Worm (Caenorhabditis elegans) whole organism, L2 larva: ENCODE results near the gene madf-1.

Source experiments
- ceh-16 ChIP-seq: fragments of 150-350 bp; optimal IDR thresholded peaks from 2 replicates; lab custom pipeline; 2014; ENCODE audit warnings: missing biosample characterization, missing genetic modification characterization
- ceh-82 ChIP-seq: fragments of 150-350 bp; optimal IDR thresholded peaks from 2 replicates; lab custom pipeline; 2014; ENCODE audit warnings: missing biosample characterization, missing genetic modification characterization
- egl-27 ChIP-seq: sonication (generic microtip); optimal IDR thresholded peaks from 3 replicates; lab custom pipeline; 2017; ENCODE audit warnings: missing biosample characterization, missing genetic modification reagents, missing genetic modification characterization
- lin-39 ChIP-seq: fragments of 150-350 bp; optimal IDR thresholded peaks from 2 replicates; lab custom pipeline; 2014; ENCODE audit warnings: missing biosample characterization, missing genetic modification reagents, missing genetic modification characterization
- lsy-2 ChIP-seq, 2 experiments: fragments of 150-350 bp in 1 of 2; sonication (generic microtip) in 1 of 2; optimal IDR thresholded peaks; 2 replicates each; lab custom pipeline; 2014 to 2017; ENCODE audit warnings: missing biosample characterization in 2 of 2, missing genetic modification characterization in 2 of 2
- mbf-1 ChIP-seq: sonication (generic microtip); optimal IDR thresholded peaks from 2 replicates; lab custom pipeline; 2017; ENCODE audit warnings: missing biosample characterization, missing genetic modification characterization
- nhr-10 ChIP-seq: sonication (generic microtip); optimal IDR thresholded peaks from 2 replicates; lab custom pipeline; 2017; ENCODE audit warnings: missing biosample characterization, missing genetic modification characterization
- nhr-11 ChIP-seq: fragments of 150-350 bp; optimal IDR thresholded peaks from 2 replicates; lab custom pipeline; 2014; ENCODE audit warnings: missing biosample characterization, missing genetic modification characterization
- nhr-237 ChIP-seq: fragments of 150-350 bp; optimal IDR thresholded peaks from 2 replicates; lab custom pipeline; 2014; ENCODE audit warnings: missing biosample characterization, missing genetic modification characterization
- skn-1 ChIP-seq: sonication (generic microtip); optimal IDR thresholded peaks from 2 replicates; lab custom pipeline; 2017; ENCODE audit warnings: missing biosample characterization, missing genetic modification characterization
- snpc-4 ChIP-seq: fragments of 150-350 bp; optimal IDR thresholded peaks from 2 replicates; lab custom pipeline; 2014; ENCODE audit warnings: missing biosample characterization, missing genetic modification characterization
- unc-39 ChIP-seq: fragments of 150-350 bp; optimal IDR thresholded peaks from 2 replicates; lab custom pipeline; 2014; ENCODE audit warnings: missing biosample characterization, missing genetic modification characterization
- unc-62 ChIP-seq: fragments of 150-350 bp; optimal IDR thresholded peaks from 2 replicates; lab custom pipeline; 2014; ENCODE audit warnings: missing biosample characterization, missing genetic modification reagents, missing genetic modification characterization
- ztf-11 ChIP-seq: sonication (generic microtip); optimal IDR thresholded peaks from 2 replicates; lab custom pipeline; 2017; ENCODE audit warnings: missing biosample characterization, missing genetic modification characterization

ce11 chrIV:817879-818278, 13.8 kb downstream of the madf-1 start:
- TF ChIP-seq unc-62, result no peak
- no peak for TF ChIP-seq skn-1 (tag; lab: Kevin White, UChicago)
- TF ChIP-seq ztf-11 (tag; lab: Kevin White, UChicago), result no peak
- TF ChIP-seq lin-39 (tag; lab: Kevin White, UChicago), result no peak
- TF ChIP-seq nhr-10, result no peak
- no peak for TF ChIP-seq ceh-82 (tag; lab: Kevin White, UChicago)
- no peak for TF ChIP-seq unc-39 (tag; lab: Kevin White, UChicago)
- TF ChIP-seq lsy-2 (tag; optimal IDR thresholded peaks at IDR 0.05; lab: Kevin White, UChicago), result no peak
- no peak for TF ChIP-seq ceh-16 (tag; lab: Kevin White, UChicago)
- TF ChIP-seq egl-27 (tag; lab: Kevin White, UChicago), result no peak
- TF ChIP-seq mbf-1 (tag; lab: Kevin White, UChicago), result no peak
- no peak for TF ChIP-seq nhr-237
- TF ChIP-seq snpc-4 (tag; lab: Kevin White, UChicago), result no peak
- TF ChIP-seq nhr-11 (tag; lab: Kevin White, UChicago), result no peak
